Worm (Caenorhabditis elegans): ENCODE results near the gene F52D2.6.

F52D2.6 gene

DNA sequence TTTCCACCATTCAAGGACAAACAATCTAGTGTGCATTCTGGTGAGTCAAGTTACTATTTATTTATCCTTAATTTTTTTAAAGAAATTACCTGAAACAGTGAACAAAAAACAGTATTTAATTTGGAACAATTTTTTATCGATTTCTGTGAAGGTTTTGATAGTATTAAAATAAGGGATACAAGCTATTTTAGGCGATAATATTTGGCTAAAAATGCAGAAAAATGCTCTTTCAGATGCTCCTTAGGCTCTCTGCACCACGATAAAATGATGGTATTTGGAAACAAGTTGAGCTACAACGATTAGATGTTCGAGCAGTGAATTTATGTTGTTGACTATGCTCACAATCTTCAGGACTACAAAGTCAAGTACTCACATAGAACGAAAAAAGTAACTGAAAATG is at the start of gene F52D2.6:
TSS of gene F52D2.6 (plus strand) at position 301 of the 400 bp plus-strand sequence.
- TF ChIP-seq nhr-2 (tag; optimal IDR thresholded peaks at IDR 0.05) (no peak), unc-39 (tag; optimal IDR thresholded peaks at IDR 0.05) (no peak), bed-3 (GFP tag; optimal IDR thresholded peaks at IDR 0.05) (no peak), ham-2 (GFP tag; optimal IDR thresholded peaks at IDR 0.05) (no peak), ces-1 (GFP tag; optimal IDR thresholded peaks at IDR 0.05) (no peak), mls-2 (tag; optimal IDR thresholded peaks at IDR 0.05) (no peak), M03D4.4 (tag; optimal IDR thresholded peaks at IDR 0.05) (no peak), hlh-1 (tag; optimal IDR thresholded peaks at IDR 0.05) (no peak), tbx-8 (GFP tag; optimal IDR thresholded peaks at IDR 0.05) (no peak), ztf-11 (tag; optimal IDR thresholded peaks at IDR 0.05) (no peak), pha-4 (tag; optimal IDR thresholded peaks at IDR 0.05) (no peak), nhr-76 (tag; optimal IDR thresholded peaks at IDR 0.05) (no peak), elt-1 (tag; optimal IDR thresholded peaks at IDR 0.05; ENCODE audit: borderline replicate concordance, insufficient read depth) (no peak), ceh-43 (GFP tag; optimal IDR thresholded peaks at IDR 0.05) (no peak), elt-3 (tag; optimal IDR thresholded peaks at IDR 0.05) (no peak), blmp-1 (tag; optimal IDR thresholded peaks at IDR 0.05) (no peak), nhr-28 (tag; optimal IDR thresholded peaks at IDR 0.05) (no peak), zip-8 (tag; optimal IDR thresholded peaks at IDR 0.05) (no peak), lin-13 (tag; optimal IDR thresholded peaks at IDR 0.05) (no peak)

DNA sequence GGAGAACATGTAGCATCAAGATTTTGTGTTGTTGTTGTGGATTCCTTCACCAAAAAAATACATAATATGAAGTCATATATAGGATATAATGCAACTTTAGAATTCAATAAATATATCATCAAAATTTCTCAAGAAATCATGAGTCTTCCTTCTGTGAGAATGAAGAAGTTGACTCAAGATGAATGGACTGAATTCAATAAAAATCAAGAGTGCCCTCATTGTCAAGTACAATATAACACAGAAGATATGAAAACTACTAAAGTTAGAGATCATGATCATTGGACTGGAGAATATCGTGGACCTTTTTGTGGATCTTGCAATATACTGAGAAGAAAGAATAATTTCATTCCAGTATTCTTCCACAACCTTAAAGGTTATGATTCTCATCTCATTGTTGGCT is 40.4 kb upstream of the F52D2.6 start:
- TF ChIP-seq flh-1 (GFP tag; optimal IDR thresholded peaks at IDR 0.05) (no peak), sem-2 (GFP tag; optimal IDR thresholded peaks at IDR 0.05) (no peak), hlh-1 (tag; optimal IDR thresholded peaks at IDR 0.05) (no peak), nhr-28 (tag; optimal IDR thresholded peaks at IDR 0.05) (no peak), unc-62 (GFP tag; optimal IDR thresholded peaks at IDR 0.05) (no peak)

DNA sequence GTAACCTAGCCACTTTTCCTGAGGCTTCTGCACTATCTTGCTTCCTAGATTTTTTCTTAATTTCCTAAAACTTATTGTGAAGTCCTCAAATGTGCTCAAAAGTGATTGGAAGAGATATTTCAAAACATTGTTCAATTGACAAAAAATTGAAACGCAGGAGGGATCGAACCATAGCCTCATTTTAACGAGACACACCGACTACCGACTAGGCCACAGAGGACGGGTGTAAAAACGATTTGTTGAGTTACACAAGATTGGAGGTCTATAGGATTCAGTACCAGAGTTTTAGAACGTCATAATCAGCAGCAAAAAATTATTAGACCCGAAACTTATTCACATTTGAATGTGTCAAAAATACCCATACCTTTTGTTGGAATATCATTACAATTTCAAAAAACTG is 36.5 kb upstream of the F52D2.6 start:
- TF ChIP-seq nhr-2 (tag; optimal IDR thresholded peaks at IDR 0.05) = no peak

DNA sequence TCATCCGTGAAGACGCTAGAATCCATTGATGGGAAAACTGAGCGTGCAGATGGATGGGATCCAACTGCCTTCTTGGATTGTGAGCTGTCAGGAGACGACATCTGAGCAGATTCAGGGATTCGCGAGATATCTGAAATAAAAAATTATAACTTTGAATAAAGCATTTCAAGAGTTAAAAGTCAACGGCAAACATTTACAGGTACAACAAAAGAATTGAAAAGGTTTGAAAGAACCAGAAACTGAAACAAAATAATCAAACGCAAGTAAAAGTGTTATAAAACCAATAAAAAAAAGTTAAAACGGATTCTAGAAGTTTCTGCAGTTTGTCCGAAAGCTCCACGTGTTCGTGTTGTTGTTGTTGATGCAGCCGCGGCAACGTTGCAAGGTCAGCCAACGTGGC is 35.9 kb upstream of the F52D2.6 start, which contains the start of gene Y59E1A.4:
TSS of gene Y59E1A.4 (minus strand) at position 101 of the 400 bp plus-strand sequence.
- TF ChIP-seq nhr-28 (tag; optimal IDR thresholded peaks at IDR 0.05) (no peak), ceh-83 (GFP tag; optimal IDR thresholded peaks at IDR 0.05) (no peak), zip-8 (tag; optimal IDR thresholded peaks at IDR 0.05) (no peak), mab-5 (tag; optimal IDR thresholded peaks at IDR 0.05) (no peak), nhr-2 (tag; optimal IDR thresholded peaks at IDR 0.05) (no peak), mep-1 (tag; optimal IDR thresholded peaks at IDR 0.05) (no peak), elt-3 (tag; optimal IDR thresholded peaks at IDR 0.05) (no peak), unc-39 (tag; optimal IDR thresholded peaks at IDR 0.05) (no peak), snpc-4 (tag; optimal IDR thresholded peaks at IDR 0.05) (no peak), mls-2 (tag; optimal IDR thresholded peaks at IDR 0.05) (no peak), sem-2 (GFP tag; optimal IDR thresholded peaks at IDR 0.05) (no peak)

DNA sequence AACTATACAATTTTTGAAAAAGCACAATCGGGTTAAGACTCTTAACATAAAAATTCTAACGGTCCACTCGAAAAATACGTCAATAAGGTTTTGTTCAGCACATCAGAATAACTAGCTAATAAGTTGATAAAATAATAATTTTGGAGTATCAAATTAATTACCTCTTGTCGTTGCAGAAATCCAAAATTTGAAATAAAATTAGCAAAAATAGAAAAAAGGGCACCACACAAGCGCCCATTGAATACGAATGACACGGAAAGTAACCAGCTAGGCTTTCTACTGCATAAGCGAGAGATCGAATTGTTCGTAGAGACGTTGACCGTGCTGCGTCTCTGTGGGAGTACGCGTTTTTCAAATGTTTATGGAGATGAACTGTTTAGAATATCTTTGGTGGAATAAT is 16.7 kb upstream of the F52D2.6 start:
- TF ChIP-seq lin-32 (GFP tag; optimal IDR thresholded peaks at IDR 0.05) = no peak
- TF ChIP-seq sem-2 (GFP tag; optimal IDR thresholded peaks at IDR 0.05) = no peak
- no peak for TF ChIP-seq mep-1 (tag; optimal IDR thresholded peaks at IDR 0.05)
- TF ChIP-seq ceh-43 (GFP tag; optimal IDR thresholded peaks at IDR 0.05) = no peak
- TF ChIP-seq drap-1 (GFP tag; optimal IDR thresholded peaks at IDR 0.05) = no peak
- TF ChIP-seq nhr-76 (tag; optimal IDR thresholded peaks at IDR 0.05) = no peak
- no peak for TF ChIP-seq cnd-1 (tag; optimal IDR thresholded peaks at IDR 0.05)

DNA sequence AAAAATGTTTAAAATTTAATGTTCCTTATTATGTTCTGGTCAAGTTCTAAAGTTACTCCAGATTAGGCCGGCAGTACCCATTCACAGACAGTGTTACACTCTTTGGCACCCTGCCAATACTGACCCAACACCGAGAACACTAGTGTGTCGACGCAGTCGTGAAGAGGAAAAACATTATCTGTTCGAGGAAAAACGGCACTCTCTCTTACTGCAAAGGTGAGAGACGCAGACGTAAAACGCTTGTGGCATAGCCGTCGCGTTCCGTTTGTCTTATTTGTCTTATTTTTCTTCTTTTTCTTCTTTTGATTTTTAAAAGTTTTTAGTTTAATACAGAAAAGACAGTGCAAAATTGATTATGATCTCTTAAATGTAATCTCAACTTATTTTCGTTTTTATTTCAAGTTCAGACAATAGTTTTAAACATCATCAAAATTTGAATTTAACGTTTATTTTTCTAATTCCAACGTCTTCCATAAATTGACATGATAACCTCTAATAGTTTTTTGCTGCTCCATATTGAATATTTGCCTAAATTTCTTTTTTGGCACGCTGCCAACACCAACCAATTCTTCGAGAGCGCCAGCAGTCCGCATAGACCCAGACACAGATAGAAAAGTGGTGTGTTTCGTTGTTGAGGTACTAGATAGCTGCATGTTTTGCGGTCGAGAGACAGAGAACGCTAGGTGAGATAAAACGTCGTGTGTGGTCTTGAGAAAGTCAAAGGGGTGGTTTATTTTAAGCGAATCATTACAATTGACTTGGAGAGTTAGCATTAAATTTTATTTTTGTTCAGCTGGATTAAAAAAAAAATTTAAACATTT is 14.7 kb upstream of the F52D2.6 start:
- TF ChIP-seq unc-120 (tag; optimal IDR thresholded peaks at IDR 0.05; ENCODE audit: poor library complexity, severe bottlenecking) = no peak
- TF ChIP-seq ham-2 (GFP tag; optimal IDR thresholded peaks at IDR 0.05) = peak; percentile 66
- TF ChIP-seq nhr-237 (tag; optimal IDR thresholded peaks at IDR 0.05) = peak; percentile 19
- no peak for TF ChIP-seq mep-1 (tag; optimal IDR thresholded peaks at IDR 0.05)
- TF ChIP-seq sptf-1 (tag; optimal IDR thresholded peaks at IDR 0.05) = no peak
- no peak for TF ChIP-seq ceh-43 (GFP tag; optimal IDR thresholded peaks at IDR 0.05)
- TF ChIP-seq drap-1 (GFP tag; optimal IDR thresholded peaks at IDR 0.05) = no peak
- no peak for TF ChIP-seq blmp-1 (tag; optimal IDR thresholded peaks at IDR 0.05)
- TF ChIP-seq zip-8 (tag; optimal IDR thresholded peaks at IDR 0.05) = no peak
- no peak for TF ChIP-seq nhr-12 (tag; optimal IDR thresholded peaks at IDR 0.05)
- TF ChIP-seq hlh-1 (tag; optimal IDR thresholded peaks at IDR 0.05) = peak; percentile 35
- TF ChIP-seq unc-39 (tag; optimal IDR thresholded peaks at IDR 0.05) = no peak
- TF ChIP-seq M03D4.4 (tag; optimal IDR thresholded peaks at IDR 0.05) = no peak
- TF ChIP-seq lin-13 (tag; optimal IDR thresholded peaks at IDR 0.05) = peak; percentile 16
- no peak for TF ChIP-seq ceh-83 (GFP tag; optimal IDR thresholded peaks at IDR 0.05)
- no peak for TF ChIP-seq unc-62 (GFP tag; optimal IDR thresholded peaks at IDR 0.05)
- TF ChIP-seq nhr-2 (tag; optimal IDR thresholded peaks at IDR 0.05) = peak; percentile 20
- no peak for TF ChIP-seq elt-1 (tag; optimal IDR thresholded peaks at IDR 0.05; ENCODE audit: borderline replicate concordance, insufficient read depth)
- no peak for TF ChIP-seq nhr-76 (tag; optimal IDR thresholded peaks at IDR 0.05)
- no peak for TF ChIP-seq ces-1 (GFP tag; optimal IDR thresholded peaks at IDR 0.05)
- TF ChIP-seq lin-32 (GFP tag; optimal IDR thresholded peaks at IDR 0.05) = no peak
- no peak for TF ChIP-seq flh-1 (GFP tag; optimal IDR thresholded peaks at IDR 0.05)
- no peak for TF ChIP-seq mls-2 (tag; optimal IDR thresholded peaks at IDR 0.05)
- no peak for TF ChIP-seq mab-5 (tag; optimal IDR thresholded peaks at IDR 0.05)
- no peak for TF ChIP-seq ztf-11 (tag; optimal IDR thresholded peaks at IDR 0.05)
- no peak for TF ChIP-seq cnd-1 (tag; optimal IDR thresholded peaks at IDR 0.05)
- TF ChIP-seq sem-2 (GFP tag; optimal IDR thresholded peaks at IDR 0.05) = no peak
- TF ChIP-seq tbx-8 (GFP tag; optimal IDR thresholded peaks at IDR 0.05) = no peak
- TF ChIP-seq pha-4 (tag; optimal IDR thresholded peaks at IDR 0.05) = no peak
- TF ChIP-seq snpc-4 (tag; optimal IDR thresholded peaks at IDR 0.05) = no peak

Measured in whole organism, mixed stage, embryonic.